Worm (Caenorhabditis elegans): Measurements from ENCODE around the gene cyp-33C3.

DNA sequence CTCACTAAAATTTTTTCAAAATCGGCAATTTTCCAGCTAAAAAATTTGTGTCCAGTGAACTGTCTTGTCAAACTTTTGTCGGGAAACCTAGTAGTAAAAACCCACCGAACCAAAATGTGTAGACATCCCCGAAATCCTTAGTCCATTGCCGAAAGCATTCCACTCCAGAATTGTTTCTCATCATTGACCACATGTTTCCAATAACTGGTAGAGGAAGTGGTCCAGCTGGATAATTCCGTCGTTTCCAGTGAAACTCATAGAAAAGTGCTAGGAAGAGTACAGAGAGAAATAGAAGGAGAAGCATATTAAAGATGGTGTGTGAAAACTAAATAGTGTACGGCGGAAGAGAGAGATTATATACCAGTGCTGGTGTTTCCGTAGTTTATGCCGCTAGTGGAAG lies 38.5 kb upstream of the cyp-33C3 start, which contains the start of gene cyp-33C12:
- TF ChIP-seq nhr-12 (tag; optimal IDR thresholded peaks at IDR 0.05) (no peak), unc-62 (GFP tag; optimal IDR thresholded peaks at IDR 0.05) (no peak), ztf-11 (tag; optimal IDR thresholded peaks at IDR 0.05) (no peak)

All from whole organism, mixed stage, embryonic.